Worm (Caenorhabditis elegans): ENCODE measurements around the gene C06E7.4.

The C06E7.4 gene

ce11 chrIV:5846269-5846668 lies 13.5 kb downstream of the C06E7.4 start, which contains the start of gene sams-4:
Gene sams-4 (minus strand): TSS chrIV:5846369.
- no peak for TF ChIP-seq zag-1 (tag; optimal IDR thresholded peaks at IDR 0.05)
- no peak for TF ChIP-seq R02D3.7 (tag; optimal IDR thresholded peaks at IDR 0.05)
- TF ChIP-seq nhr-6 (tag; optimal IDR thresholded peaks at IDR 0.05), result no peak
- TF ChIP-seq egl-27 (tag; optimal IDR thresholded peaks at IDR 0.05), result no peak
- no peak for TF ChIP-seq crh-2 (tag; optimal IDR thresholded peaks at IDR 0.05)
- TF ChIP-seq nhr-10 (tag; optimal IDR thresholded peaks at IDR 0.05), result no peak
- no peak for TF ChIP-seq mab-5 (tag; optimal IDR thresholded peaks at IDR 0.05)
- TF ChIP-seq nhr-237 (tag; optimal IDR thresholded peaks at IDR 0.05), result no peak
- TF ChIP-seq nhr-21 (tag; optimal IDR thresholded peaks at IDR 0.05), result no peak
- no peak for TF ChIP-seq sma-9 (GFP tag; optimal IDR thresholded peaks at IDR 0.05)
- no peak for TF ChIP-seq sma-9 (tag; optimal IDR thresholded peaks at IDR 0.05)

DNA sequence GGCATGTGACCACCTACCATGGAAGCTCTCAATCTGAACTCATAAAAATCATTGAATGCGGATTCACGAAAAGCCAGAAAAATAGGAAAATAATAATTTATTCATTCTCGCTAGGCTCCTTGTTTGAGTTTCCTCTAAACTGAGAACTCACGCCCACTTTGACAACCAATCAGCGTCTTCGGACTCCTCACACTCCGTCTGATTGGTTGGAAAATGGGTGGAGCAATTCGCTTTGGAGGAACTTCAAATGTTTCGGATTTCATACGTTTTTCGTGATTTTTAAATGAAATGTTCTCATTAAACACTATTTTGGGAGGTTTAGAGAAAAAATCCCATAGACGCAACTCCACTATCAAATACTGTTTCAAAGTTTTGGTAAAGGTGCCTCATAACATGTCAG lies 16.9 kb downstream of the C06E7.4 start:
- no peak for TF ChIP-seq alr-1 (tag; optimal IDR thresholded peaks at IDR 0.05)
- TF ChIP-seq ztf-11 (tag; optimal IDR thresholded peaks at IDR 0.05), result no peak
- TF ChIP-seq ama-1 (optimal IDR thresholded peaks at IDR 0.05), result no peak
- TF ChIP-seq unc-39 (tag; optimal IDR thresholded peaks at IDR 0.05), result no peak
- no peak for TF ChIP-seq ceh-16 (tag; optimal IDR thresholded peaks at IDR 0.05)
- TF ChIP-seq sma-3 (GFP tag; optimal IDR thresholded peaks at IDR 0.05), result no peak
- no peak for TF ChIP-seq nhr-129 (tag; optimal IDR thresholded peaks at IDR 0.05)
- no peak for TF ChIP-seq nhr-25 (tag; optimal IDR thresholded peaks at IDR 0.05)
- no peak for TF ChIP-seq sma-9 (GFP tag; optimal IDR thresholded peaks at IDR 0.05)
- TF ChIP-seq sma-9 (tag; optimal IDR thresholded peaks at IDR 0.05), result no peak
- TF ChIP-seq mbf-1 (tag; optimal IDR thresholded peaks at IDR 0.05), result no peak
- TF ChIP-seq nhr-23 (tag; optimal IDR thresholded peaks at IDR 0.05), result no peak
- TF ChIP-seq nhr-11 (tag; optimal IDR thresholded peaks at IDR 0.05), result no peak
- no peak for TF ChIP-seq mdl-1 (tag; optimal IDR thresholded peaks at IDR 0.05)

- TF ChIP-seq nhr-237 (tag; optimal IDR thresholded peaks at IDR 0.05) (no peak), mab-5 (tag; optimal IDR thresholded peaks at IDR 0.05) (peak; percentile 59), unc-55 (GFP tag; optimal IDR thresholded peaks at IDR 0.05) (peak; percentile 68), nhr-10 (tag; optimal IDR thresholded peaks at IDR 0.05) (no peak)
These were observed 20.6 kb downstream of the C06E7.4 start, which contains the start of gene C06E7.2 for ce11 chrIV:5839178-5839577. Gene C06E7.2 (plus strand): TSS chrIV:5839478.

ce11 chrIV:5834182-5834581 lies 25.6 kb downstream of the C06E7.4 start:
- TF ChIP-seq C34F6.9 (tag; optimal IDR thresholded peaks at IDR 0.05) (no peak), mab-5 (tag; optimal IDR thresholded peaks at IDR 0.05) (peak; percentile 71), sem-4 (tag; optimal IDR thresholded peaks at IDR 0.05) (no peak), crh-2 (tag; optimal IDR thresholded peaks at IDR 0.05) (peak; percentile 62)

ce11 chrIV:5832801-5833200 lies 27.0 kb downstream of the C06E7.4 start:
- TF ChIP-seq C34F6.9 (tag; optimal IDR thresholded peaks at IDR 0.05) (no peak), skn-1 (tag; optimal IDR thresholded peaks at IDR 0.05) (no peak), peb-1 (tag; optimal IDR thresholded peaks at IDR 0.05) (no peak), nhr-25 (tag; optimal IDR thresholded peaks at IDR 0.05) (no peak), unc-39 (tag; optimal IDR thresholded peaks at IDR 0.05) (no peak), R02D3.7 (tag; optimal IDR thresholded peaks at IDR 0.05) (no peak), fos-1 (tag; optimal IDR thresholded peaks at IDR 0.05) (no peak), nhr-10 (tag; optimal IDR thresholded peaks at IDR 0.05) (no peak), nhr-6 (tag; optimal IDR thresholded peaks at IDR 0.05) (no peak), blmp-1 (tag; optimal IDR thresholded peaks at IDR 0.05; ENCODE audit: insufficient read depth) (no peak), Y55F3AM.14 (GFP tag; optimal IDR thresholded peaks at IDR 0.05) (no peak), unc-55 (GFP tag; optimal IDR thresholded peaks at IDR 0.05) (no peak), lin-11 (tag; optimal IDR thresholded peaks at IDR 0.05) (no peak), mbf-1 (tag; optimal IDR thresholded peaks at IDR 0.05) (no peak), nhr-129 (tag; optimal IDR thresholded peaks at IDR 0.05) (no peak), snpc-4 (tag; optimal IDR thresholded peaks at IDR 0.05) (no peak), ama-1 (optimal IDR thresholded peaks at IDR 0.05) (no peak)

- no peak for TF ChIP-seq lin-13 (GFP tag; optimal IDR thresholded peaks at IDR 0.05)
- TF ChIP-seq nhr-77 (tag; optimal IDR thresholded peaks at IDR 0.05), result no peak
- TF ChIP-seq snpc-4 (tag; optimal IDR thresholded peaks at IDR 0.05), result no peak
- TF ChIP-seq ztf-1 (GFP tag; conservative IDR thresholded peaks at IDR 0.05), result no peak
- TF ChIP-seq F13H6.1 (tag; optimal IDR thresholded peaks at IDR 0.05), result no peak
- TF ChIP-seq ama-1 (optimal IDR thresholded peaks at IDR 0.05), result no peak
- TF ChIP-seq C34F6.9 (tag; optimal IDR thresholded peaks at IDR 0.05), result no peak
- TF ChIP-seq elt-1 (tag; optimal IDR thresholded peaks at IDR 0.05), result no peak
- TF ChIP-seq aly-2 (tag; optimal IDR thresholded peaks at IDR 0.05), result no peak
- TF ChIP-seq lsy-2 (tag; optimal IDR thresholded peaks at IDR 0.05), result no peak
- no peak for TF ChIP-seq nhr-237 (tag; optimal IDR thresholded peaks at IDR 0.05)
- no peak for TF ChIP-seq ZK546.5 (tag; optimal IDR thresholded peaks at IDR 0.05)
These were observed 35.3 kb downstream of the C06E7.4 start, which contains the start of gene egal-1 for ce11 chrIV:5824493-5824892. Gene egal-1 (plus strand): TSS chrIV:5824793.
